Worm (Caenorhabditis elegans): Measurements from ENCODE around the gene B0416.11.

DNA sequence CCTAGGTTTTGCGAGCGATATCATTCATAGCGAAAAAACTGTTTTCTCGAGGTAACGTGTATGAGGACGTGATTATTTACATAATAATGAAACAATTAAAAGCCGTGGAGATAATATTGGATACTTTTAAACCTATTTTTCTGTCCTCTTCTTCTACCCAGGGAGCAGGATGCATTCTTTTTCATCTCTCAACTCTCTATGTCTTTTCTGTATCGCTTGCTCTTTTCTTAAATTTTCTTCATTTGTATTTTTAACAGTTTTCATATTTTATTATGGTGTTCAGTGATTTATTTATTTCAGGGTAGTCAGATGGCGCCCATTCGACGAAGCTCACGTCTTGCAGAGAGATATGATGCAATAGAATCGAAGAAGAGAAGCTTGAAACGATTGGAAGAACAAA, 4.3 kb downstream of the B0416.11 start, which contains the start of gene B0416.4:
- TF ChIP-seq mep-1 (tag; optimal IDR thresholded peaks at IDR 0.05) (no peak), nhr-76 (tag; optimal IDR thresholded peaks at IDR 0.05) (no peak), nhr-28 (tag; optimal IDR thresholded peaks at IDR 0.05) (no peak)
